Worm (Caenorhabditis elegans): ENCODE results near the gene rpl-23.

The rpl-23 gene

ce11 chrIII:5719832-5720194 lies 13.9 kb upstream of the rpl-23 start:
- peak; percentile 36; the same call in 1 of the 2 replicates for TF ChIP-seq mcd-1 (GFP tag; IDR thresholded peaks at IDR 0.05)
- TF ChIP-seq F22D6.2 (tag; optimal IDR thresholded peaks at IDR 0.05), result no peak
- no peak for TF ChIP-seq ztf-3 (GFP tag; optimal IDR thresholded peaks at IDR 0.05)
- TF ChIP-seq ZK185.1 (tag; optimal IDR thresholded peaks at IDR 0.05; ENCODE audit: poor library complexity, severe bottlenecking), result no peak
- peak; percentile 68 for TF ChIP-seq lsl-1 (GFP tag; optimal IDR thresholded peaks at IDR 0.05)
- no peak for TF ChIP-seq gei-17 (GFP tag; optimal IDR thresholded peaks at IDR 0.05)
- TF ChIP-seq F57C9.4 (tag; optimal IDR thresholded peaks at IDR 0.05), result no peak
- TF ChIP-seq Y53F4B.3 (GFP tag; IDR thresholded peaks at IDR 0.05), result no peak
- TF ChIP-seq egl-18 (GFP tag; IDR thresholded peaks at IDR 0.05), result no peak
- TF ChIP-seq ets-4 (GFP tag; optimal IDR thresholded peaks at IDR 0.05), result no peak
- no peak for TF ChIP-seq lsy-27 (tag; optimal IDR thresholded peaks at IDR 0.05; ENCODE audit: borderline replicate concordance, insufficient read depth)
- TF ChIP-seq hmg-20 (GFP tag; IDR thresholded peaks at IDR 0.05), result no peak
- no peak for TF ChIP-seq mel-28 (tag; optimal IDR thresholded peaks at IDR 0.05; ENCODE audit: borderline replicate concordance)
- TF ChIP-seq Y95B8A.8 (GFP tag; IDR thresholded peaks at IDR 0.05), result no peak
- peak; percentile 87 for TF ChIP-seq madf-6 (GFP tag; IDR thresholded peaks at IDR 0.05)
- no peak for TF ChIP-seq Y56A3A.18 (GFP tag; IDR thresholded peaks at IDR 0.05)
- TF ChIP-seq pbrm-1 (GFP tag; IDR thresholded peaks at IDR 0.05), result peak; percentile 50; the same call in 1 of the 2 replicates
- TF ChIP-seq snpc-1.3 (tag; optimal IDR thresholded peaks at IDR 0.05; ENCODE audit: insufficient read depth), result peak; percentile 40
- no peak for TF ChIP-seq F10E7.11 (tag; optimal IDR thresholded peaks at IDR 0.05)
- TF ChIP-seq nfya-2 (GFP tag; IDR thresholded peaks at IDR 0.05), result no peak
- TF ChIP-seq lin-35 (GFP tag; optimal IDR thresholded peaks at IDR 0.05), result peak; percentile 48 to 75 (median 60)
- no peak for TF ChIP-seq ekl-4 (GFP tag; IDR thresholded peaks at IDR 0.05)
- TF ChIP-seq ccch-3 (GFP tag; optimal IDR thresholded peaks at IDR 0.05), result no peak
- TF ChIP-seq hsf-1 (GFP tag; IDR thresholded peaks at IDR 0.05), result peak; percentile 48; the same call in 1 of the 2 replicates
- TF ChIP-seq lir-1 (GFP tag; conservative IDR thresholded peaks at IDR 0.05), result no peak; the same call in 1 of the 2 replicates
- TF ChIP-seq madf-8 (GFP tag; conservative IDR thresholded peaks at IDR 0.05), result peak; percentile 69
- TF ChIP-seq ztf-28 (GFP tag; IDR thresholded peaks at IDR 0.05), result no peak
- TF ChIP-seq athp-1 (tag; optimal IDR thresholded peaks at IDR 0.05), result no peak
- TF ChIP-seq rcor-1 (GFP tag; IDR thresholded peaks at IDR 0.05), result peak; percentile 42; the same call in 1 of the 2 replicates
- no peak for TF ChIP-seq ama-1 (optimal IDR thresholded peaks at IDR 0.05)
- no peak for TF ChIP-seq ama-1 (GFP tag; optimal IDR thresholded peaks at IDR 0.05)
- TF ChIP-seq zim-3 (tag; optimal IDR thresholded peaks at IDR 0.05), result no peak
- TF ChIP-seq ceh-100 (GFP tag; IDR thresholded peaks at IDR 0.05), result no peak
- no peak for TF ChIP-seq Y79H2A.3 (GFP tag; conservative IDR thresholded peaks at IDR 0.05)
- no peak for TF ChIP-seq F37B4.10 (GFP tag; IDR thresholded peaks at IDR 0.05)
- TF ChIP-seq mes-4 (tag; optimal IDR thresholded peaks at IDR 0.05), result no peak
- no peak for TF ChIP-seq nhr-120 (GFP tag; IDR thresholded peaks at IDR 0.05)
- no peak for TF ChIP-seq F55B11.4 (tag; optimal IDR thresholded peaks at IDR 0.05; ENCODE audit: borderline replicate concordance, insufficient read depth)
- TF ChIP-seq atf-7 (tag; optimal IDR thresholded peaks at IDR 0.05), result no peak
- TF ChIP-seq cebp-1 (GFP tag; IDR thresholded peaks at IDR 0.05), result no peak
- no peak for TF ChIP-seq cebp-1 (tag; optimal IDR thresholded peaks at IDR 0.05)
- no peak for TF ChIP-seq C17E4.6 (GFP tag; IDR thresholded peaks at IDR 0.05)
- no peak for TF ChIP-seq repo-1 (tag; optimal IDR thresholded peaks at IDR 0.05)
- TF ChIP-seq ztf-18 (tag; optimal IDR thresholded peaks at IDR 0.05), result peak; percentile 94
- no peak for TF ChIP-seq nhr-80 (tag; optimal IDR thresholded peaks at IDR 0.05)
- TF ChIP-seq dpl-1 (GFP tag; optimal IDR thresholded peaks at IDR 0.05), result peak; percentile 78
- peak; percentile 76 for TF ChIP-seq xnd-1 (tag; optimal IDR thresholded peaks at IDR 0.05)
- TF ChIP-seq lin-26 (GFP tag; IDR thresholded peaks at IDR 0.05), result no peak
- no peak for TF ChIP-seq egl-44 (GFP tag; IDR thresholded peaks at IDR 0.05)
- TF ChIP-seq chd-7 (tag; optimal IDR thresholded peaks at IDR 0.05), result no peak
